Fruit fly (Drosophila melanogaster): ENCODE data around the gene Miro.

The Miro gene

dm6 chr3R:23992823-23993797 lies 45.5 kb downstream of the Miro start, which contains the start of the genes Epp and Rab7 (continued):
- TF ChIP-seq yki (optimal IDR thresholded peaks at IDR 0.05) (no peak), CG11723 (GFP tag; optimal IDR thresholded peaks at IDR 0.05) (no peak), ind (GFP tag; optimal IDR thresholded peaks at IDR 0.05) (peak; percentile 8), tx (GFP tag; optimal IDR thresholded peaks at IDR 0.05) (peak; percentile 55), CG2129 (GFP tag; IDR thresholded peaks at IDR 0.05; ENCODE audit: partially characterized antibody) (peak; percentile 64), dan (GFP tag; IDR thresholded peaks at IDR 0.05) (no peak), Dip3 (GFP tag; optimal IDR thresholded peaks at IDR 0.05) (peak; percentile 40), row (GFP tag; IDR thresholded peaks at IDR 0.05) (peak; percentile 25; the same call in 2 of the 3 replicates), YL-1 (GFP tag; optimal IDR thresholded peaks at IDR 0.05) (peak; percentile 98), MESR4 (GFP tag; optimal IDR thresholded peaks at IDR 0.05) (peak; percentile 99), CG18619 (GFP tag; optimal IDR thresholded peaks at IDR 0.05) (no peak), crol (GFP tag; IDR thresholded peaks at IDR 0.05) (peak; percentile 66), pb (GFP tag; optimal IDR thresholded peaks at IDR 0.05) (peak; percentile 51), unpg (GFP tag; optimal IDR thresholded peaks at IDR 0.05) (peak; percentile 18), CG7987 (GFP tag; optimal IDR thresholded peaks at IDR 0.05) (peak; percentile 35), Bgb (GFP tag; IDR thresholded peaks at IDR 0.05; ENCODE audit: partially characterized antibody) (peak; percentile 96), wek (GFP tag; optimal IDR thresholded peaks at IDR 0.05) (no peak), Chrac-16 (GFP tag; optimal IDR thresholded peaks at IDR 0.05) (no peak), Sry-β (GFP tag; optimal IDR thresholded peaks at IDR 0.05) (peak; percentile 23), knrl (GFP tag; IDR thresholded peaks at IDR 0.05; ENCODE audit: partially characterized antibody) (peak; percentile 91), Jarid2 (GFP tag; optimal IDR thresholded peaks at IDR 0.05) (no peak), CG8924 (tag; optimal IDR thresholded peaks at IDR 0.05) (peak; percentile 56), jumu (GFP tag; optimal IDR thresholded peaks at IDR 0.05) (peak; percentile 54), Trl (optimal IDR thresholded peaks at IDR 0.05) (peak in 1 of 2 experiments; percentile 5), Trl (GFP tag; optimal IDR thresholded peaks at IDR 0.05) (peak; percentile 51), bsh (GFP tag; optimal IDR thresholded peaks at IDR 0.05) (peak in 1 of 2 experiments; percentile 24), HLH54F (GFP tag; optimal IDR thresholded peaks at IDR 0.05) (peak; percentile 64), Gsc (GFP tag; IDR thresholded peaks at IDR 0.05) (no peak), jing (GFP tag; optimal IDR thresholded peaks at IDR 0.05) (no peak), cas (GFP tag; IDR thresholded peaks at IDR 0.05) (no peak), sna (GFP tag; IDR thresholded peaks at IDR 0.05; ENCODE audit: partially characterized antibody) (peak; percentile 80), CG2712 (tag; optimal IDR thresholded peaks at IDR 0.05) (peak; percentile 43), Fer1 (GFP tag; optimal IDR thresholded peaks at IDR 0.05) (peak; percentile 3), ro (GFP tag; IDR thresholded peaks at IDR 0.05) (no peak), hth (optimal IDR thresholded peaks at IDR 0.05) (no peak), otp (GFP tag; IDR thresholded peaks at IDR 0.05) (peak; percentile 18; the same call in 1 of the 3 replicates), bcd (GFP tag; optimal IDR thresholded peaks at IDR 0.05) (no peak), CG17186 (GFP tag; optimal IDR thresholded peaks at IDR 0.05) (peak; percentile 88), phol (tag; optimal IDR thresholded peaks at IDR 0.05) (peak; percentile 43), Dbx (GFP tag; IDR thresholded peaks at IDR 0.05) (peak; percentile 66; the same call in 2 of the 3 replicates), CG32772 (GFP tag; IDR thresholded peaks at IDR 0.05) (no peak), BEAF-32 (GFP tag; optimal IDR thresholded peaks at IDR 0.05) (peak; percentile 94), CG6683 (GFP tag; optimal IDR thresholded peaks at IDR 0.05) (peak; percentile 32), stwl (tag; optimal IDR thresholded peaks at IDR 0.05) (peak; percentile 82), tup (GFP tag; optimal IDR thresholded peaks at IDR 0.05) (no peak), CG14050 (GFP tag; IDR thresholded peaks at IDR 0.05) (no peak), sob (GFP tag; IDR thresholded peaks at IDR 0.05) (peak; percentile 82), CG18476 (GFP tag; optimal IDR thresholded peaks at IDR 0.05) (no peak), slbo (GFP tag; IDR thresholded peaks at IDR 0.05) (peak; percentile 71)

Data from whole organism, embryonic.